Worm (Caenorhabditis elegans): Measurements from ENCODE around the gene C08F1.11.

DNA sequence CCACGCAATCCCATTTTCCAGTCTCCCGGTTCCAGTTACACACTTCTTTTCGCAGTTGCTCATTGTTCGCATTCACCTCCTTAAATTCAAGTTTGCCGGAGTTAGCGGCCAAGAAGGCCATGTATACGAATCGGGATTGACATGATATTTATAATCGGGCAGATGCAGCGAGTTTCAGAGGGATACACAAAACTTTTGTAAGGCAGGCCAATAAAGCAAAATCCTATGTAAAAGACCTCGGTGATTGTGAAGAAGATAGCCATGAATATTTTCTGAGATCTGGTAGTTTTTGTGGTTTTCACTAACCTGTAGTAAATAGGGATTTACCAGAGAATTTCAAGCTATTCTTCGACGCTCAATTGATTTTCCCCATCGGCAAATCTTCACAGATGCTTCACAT, 18.0 kb downstream of the C08F1.11 start:
- no peak for TF ChIP-seq snpc-4 (tag; optimal IDR thresholded peaks at IDR 0.05)
- no peak for TF ChIP-seq skn-1 (tag; optimal IDR thresholded peaks at IDR 0.05)
- no peak for TF ChIP-seq unc-62 (GFP tag; optimal IDR thresholded peaks at IDR 0.05)
- TF ChIP-seq ama-1 (optimal IDR thresholded peaks at IDR 0.05) = no peak
- TF ChIP-seq fos-1 (tag; optimal IDR thresholded peaks at IDR 0.05) = no peak
- TF ChIP-seq egl-27 (tag; optimal IDR thresholded peaks at IDR 0.05) = no peak
- no peak for TF ChIP-seq nhr-10 (tag; optimal IDR thresholded peaks at IDR 0.05)
- no peak for TF ChIP-seq aly-2 (tag; optimal IDR thresholded peaks at IDR 0.05)
- TF ChIP-seq F13H6.1 (tag; optimal IDR thresholded peaks at IDR 0.05) = no peak
- no peak for TF ChIP-seq nhr-12 (tag; optimal IDR thresholded peaks at IDR 0.05)
- no peak for TF ChIP-seq R02D3.7 (tag; optimal IDR thresholded peaks at IDR 0.05)
- TF ChIP-seq lin-13 (GFP tag; optimal IDR thresholded peaks at IDR 0.05) = no peak

All from whole organism, L2 larva.